Worm (Caenorhabditis elegans) whole organism, L3 larva: Measurements from ENCODE around the gene gphr-2.

Source experiments
- R02D3.7 ChIP-seq: fragments of 150-350 bp; optimal IDR thresholded peaks from 2 replicates; lab custom pipeline; 2014; ENCODE audit warnings: missing biosample characterization, missing genetic modification characterization
- ZK546.5 ChIP-seq: sonication (generic microtip); optimal IDR thresholded peaks from 2 replicates; lab custom pipeline; 2017; ENCODE audit warnings: missing biosample characterization, missing genetic modification characterization
- aly-2 ChIP-seq: fragments of 150-350 bp; optimal IDR thresholded peaks from 2 replicates; lab custom pipeline; 2014; ENCODE audit warnings: missing biosample characterization, missing genetic modification characterization
- ama-1 ChIP-seq: fragments of 150-350 bp; optimal IDR thresholded peaks from 2 replicates; lab custom pipeline; 2018
- ceh-16 ChIP-seq: sonication (generic microtip); optimal IDR thresholded peaks from 2 replicates; lab custom pipeline; 2017; ENCODE audit warnings: missing biosample characterization, missing genetic modification characterization
- ceh-82 ChIP-seq: fragments of 150-350 bp; optimal IDR thresholded peaks from 2 replicates; lab custom pipeline; 2014; ENCODE audit warnings: missing biosample characterization, missing genetic modification characterization
- egl-5 ChIP-seq: fragments of 150-350 bp; optimal IDR thresholded peaks from 2 replicates; lab custom pipeline; 2017; ENCODE audit warnings: missing biosample characterization, missing genetic modification reagents, missing genetic modification characterization, inconsistent platforms
- elt-1 ChIP-seq: fragments of 150-350 bp; optimal IDR thresholded peaks from 2 replicates; lab custom pipeline; 2014; ENCODE audit warnings: missing biosample characterization, missing genetic modification characterization
- elt-2 ChIP-seq: sonication (generic microtip); optimal IDR thresholded peaks from 2 replicates; lab custom pipeline; 2016; ENCODE audit warnings: missing genetic modification reagents, mild to moderate bottlenecking, missing genetic modification characterization, missing compliant biosample characterization
- elt-3 ChIP-seq, 3 experiments: fragments of 150-350 bp in 1 of 3; sonication (generic microtip) in 2 of 3; optimal IDR thresholded peaks; 2 replicates in 2 of 3; 4 replicates in 1 of 3; lab custom pipeline; 2014 to 2017; ENCODE audit warnings: missing biosample characterization in 3 of 3, missing genetic modification characterization in 3 of 3
- eor-1 ChIP-seq, 2 experiments: fragments of 150-350 bp; optimal IDR thresholded peaks; 2 replicates each; lab custom pipeline; 2014 to 2018; ENCODE audit warnings: missing biosample characterization in 2 of 2, missing genetic modification characterization in 2 of 2
- fkh-2 ChIP-seq: fragments of 150-350 bp; optimal IDR thresholded peaks from 2 replicates; lab custom pipeline; 2014; ENCODE audit warnings: missing biosample characterization, missing genetic modification reagents, missing genetic modification characterization
- hmg-11 ChIP-seq: sonication (generic microtip); optimal IDR thresholded peaks from 2 replicates; lab custom pipeline; 2016; ENCODE audit warnings: missing genetic modification characterization, missing compliant biosample characterization
- lin-39 ChIP-seq: fragments of 150-350 bp; optimal IDR thresholded peaks from 2 replicates; lab custom pipeline; 2018; ENCODE audit warnings: missing biosample characterization, missing genetic modification reagents, missing genetic modification characterization
- lsy-12 ChIP-seq: sonication (generic microtip); optimal IDR thresholded peaks from 2 replicates; lab custom pipeline; 2016; ENCODE audit warnings: mild to moderate bottlenecking, missing genetic modification characterization, missing compliant biosample characterization
- mdl-1 ChIP-seq: fragments of 150-350 bp; optimal IDR thresholded peaks from 2 replicates; lab custom pipeline; 2014; ENCODE audit warnings: missing biosample characterization, missing genetic modification characterization
- mml-1 ChIP-seq: fragments of 150-350 bp; sonication (generic microtip); optimal IDR thresholded peaks from 3 replicates; lab custom pipeline; 2014; ENCODE audit warnings: missing biosample characterization, missing genetic modification characterization
- nfya-1 ChIP-seq: sonication (generic microtip); optimal IDR thresholded peaks from 2 replicates; lab custom pipeline; 2017; ENCODE audit warnings: missing genetic modification characterization, mild to moderate bottlenecking, missing compliant biosample characterization, antibody characterized with exemption, moderate library complexity; ENCODE audit not compliant: insufficient read depth
- nhr-11 ChIP-seq: fragments of 150-350 bp; optimal IDR thresholded peaks from 2 replicates; lab custom pipeline; 2014; ENCODE audit warnings: missing biosample characterization, missing genetic modification characterization
- nhr-12 ChIP-seq: fragments of 150-350 bp; optimal IDR thresholded peaks from 2 replicates; lab custom pipeline; 2014; ENCODE audit warnings: missing biosample characterization, missing genetic modification characterization
- nhr-23 ChIP-seq: fragments of 150-350 bp; optimal IDR thresholded peaks from 2 replicates; lab custom pipeline; 2014; ENCODE audit warnings: missing biosample characterization, missing genetic modification reagents, missing genetic modification characterization
- nhr-237 ChIP-seq: fragments of 150-350 bp; optimal IDR thresholded peaks from 2 replicates; lab custom pipeline; 2014; ENCODE audit warnings: missing biosample characterization, missing genetic modification characterization
- nhr-25 ChIP-seq: sonication (generic microtip); optimal IDR thresholded peaks from 2 replicates; lab custom pipeline; 2017; ENCODE audit warnings: missing biosample characterization, missing genetic modification characterization
- nhr-67 ChIP-seq: fragments of 150-350 bp; optimal IDR thresholded peaks from 2 replicates; lab custom pipeline; 2014; ENCODE audit warnings: missing biosample characterization, missing genetic modification characterization
- nhr-77 ChIP-seq: fragments of 150-350 bp; optimal IDR thresholded peaks from 2 replicates; lab custom pipeline; 2014; ENCODE audit warnings: missing biosample characterization, missing genetic modification characterization
- pqm-1 ChIP-seq: fragments of 150-350 bp; optimal IDR thresholded peaks from 2 replicates; lab custom pipeline; 2017; ENCODE audit warnings: missing biosample characterization, missing genetic modification characterization, inconsistent platforms
- sea-2 ChIP-seq: fragments of 150-350 bp; sonication (generic microtip); optimal IDR thresholded peaks from 4 replicates; lab custom pipeline; 2014; ENCODE audit warnings: missing biosample characterization, missing genetic modification reagents, missing genetic modification characterization
- snpc-4 ChIP-seq: fragments of 150-350 bp; optimal IDR thresholded peaks from 2 replicates; lab custom pipeline; 2014; ENCODE audit warnings: missing biosample characterization, missing genetic modification characterization
- tbx-2 ChIP-seq: sonication (generic microtip); optimal IDR thresholded peaks from 2 replicates; lab custom pipeline; 2016; ENCODE audit warnings: mild to moderate bottlenecking, missing genetic modification characterization, missing compliant biosample characterization
- unc-39 ChIP-seq: sonication (generic microtip); optimal IDR thresholded peaks from 4 replicates; lab custom pipeline; 2017; ENCODE audit warnings: missing biosample characterization, missing genetic modification characterization
- zag-1 ChIP-seq: fragments of 150-350 bp; optimal IDR thresholded peaks from 2 replicates; lab custom pipeline; 2014; ENCODE audit warnings: missing biosample characterization, missing genetic modification characterization
- ztf-11 ChIP-seq: fragments of 150-350 bp; optimal IDR thresholded peaks from 2 replicates; lab custom pipeline; 2014; ENCODE audit warnings: missing biosample characterization, missing genetic modification characterization
- ztf-4 ChIP-seq: fragments of 150-350 bp; optimal IDR thresholded peaks from 2 replicates; lab custom pipeline; 2014; ENCODE audit warnings: missing biosample characterization, missing genetic modification characterization

Gene gphr-2

DNA sequence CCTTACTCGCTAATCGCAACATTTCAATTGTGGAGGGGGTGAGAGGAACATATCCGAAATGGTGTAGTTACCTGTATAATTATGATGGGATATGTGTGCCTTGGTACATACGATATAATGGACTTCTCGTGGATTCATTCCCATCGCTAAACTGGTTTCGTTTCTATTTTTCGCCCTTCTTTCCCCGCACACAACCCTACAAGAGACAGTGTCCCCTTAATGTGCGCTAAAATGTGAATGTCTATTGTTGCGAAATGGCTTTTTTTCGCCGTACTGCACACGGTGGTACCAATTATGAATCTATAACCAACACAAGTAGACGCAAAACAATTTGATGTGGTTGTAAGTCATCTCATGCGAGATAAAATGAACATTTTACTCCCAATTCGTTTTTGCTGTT is 21.8 kb upstream of the gphr-2 start:
- TF ChIP-seq ama-1 (no peak), egl-5 (tag; lab: Kevin White, UChicago) (peak; percentile 1), ztf-11 (tag; lab: Kevin White, UChicago) (no peak), nhr-23 (tag; lab: Kevin White, UChicago) (no peak), lin-39 (no peak)

ce11 chrX:14327398-14327797 is 19.8 kb upstream of the gphr-2 start, which contains the start of gene C11H1.7:
C11H1.7 (plus strand) TSS chrX:14327409.
- no peak for TF ChIP-seq sea-2 (GFP tag; lab: Kevin White, UChicago)
- no peak for TF ChIP-seq zag-1 (tag; lab: Kevin White, UChicago)
- TF ChIP-seq elt-2 (tag; lab: Kevin White, UChicago): no peak
- TF ChIP-seq nhr-12: no peak
- no peak for TF ChIP-seq lsy-12 (tag; lab: Kevin White, UChicago)
- no peak for TF ChIP-seq lin-39
- TF ChIP-seq nhr-67: no peak
- TF ChIP-seq elt-3 (tag; optimal IDR thresholded peaks at IDR 0.05; lab: Kevin White, UChicago): no peak
- TF ChIP-seq nfya-1 (tag; lab: Kevin White, UChicago): no peak
- no peak for TF ChIP-seq ztf-11 (tag; lab: Kevin White, UChicago)
- TF ChIP-seq nhr-77: no peak
- no peak for TF ChIP-seq eor-1 (tag; optimal IDR thresholded peaks at IDR 0.05; lab: Kevin White, UChicago)
- no peak for TF ChIP-seq ZK546.5 (tag; lab: Kevin White, UChicago)
- TF ChIP-seq fkh-2 (tag; lab: Kevin White, UChicago): no peak
- no peak for TF ChIP-seq unc-39 (tag; lab: Kevin White, UChicago)
- no peak for TF ChIP-seq nhr-25 (tag; lab: Kevin White, UChicago)
- TF ChIP-seq R02D3.7 (tag; lab: Kevin White, UChicago): no peak
- TF ChIP-seq nhr-237: no peak

- no peak for TF ChIP-seq ZK546.5 (tag; lab: Kevin White, UChicago)
- TF ChIP-seq nhr-12: no peak
- no peak for TF ChIP-seq aly-2
- TF ChIP-seq ztf-4: no peak
Observed at ce11 chrX:14326578-14326977, 19.0 kb upstream of the gphr-2 start.

DNA sequence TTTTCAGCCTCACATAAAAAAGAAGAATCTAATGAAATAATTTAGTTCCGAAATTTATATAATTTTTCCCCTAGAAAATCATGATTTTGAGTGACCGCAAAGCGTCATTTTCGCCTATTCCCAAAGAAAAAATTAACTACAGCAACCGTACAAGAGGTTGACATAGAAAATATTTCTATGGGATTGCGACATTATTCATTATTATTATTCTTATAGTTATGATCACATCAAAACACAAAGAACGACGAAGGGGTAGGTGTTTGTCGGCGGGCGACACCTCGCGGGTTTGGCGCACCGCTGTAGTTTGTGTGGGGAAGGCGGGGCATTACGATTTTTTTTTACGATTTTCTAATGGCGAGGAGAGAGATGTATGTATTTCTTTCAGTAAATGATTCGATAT is 16.7 kb upstream of the gphr-2 start:
- no peak for TF ChIP-seq ceh-82 (tag; lab: Kevin White, UChicago)
- TF ChIP-seq snpc-4 (tag; lab: Kevin White, UChicago): peak; percentile 88
- TF ChIP-seq lsy-12 (tag; lab: Kevin White, UChicago): no peak

DNA sequence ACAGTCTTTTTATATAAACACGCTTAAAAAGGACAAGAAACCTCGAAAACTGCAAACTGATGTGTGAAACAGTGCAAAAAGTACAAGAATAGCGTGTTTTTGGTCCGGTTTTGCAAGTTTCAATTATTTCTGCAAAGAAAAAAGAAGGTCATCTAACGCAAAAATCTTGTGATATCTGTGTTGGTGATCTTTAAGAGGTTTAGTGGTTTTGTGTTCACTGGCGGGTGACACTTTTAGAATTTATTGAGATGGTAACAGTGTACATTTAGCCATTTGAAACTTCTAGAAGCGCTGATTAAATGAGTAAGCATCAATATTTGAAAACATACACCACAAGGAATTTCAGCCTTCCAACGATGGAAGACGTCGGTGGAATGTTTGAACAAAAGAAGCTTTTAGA is 15.2 kb upstream of the gphr-2 start:
- TF ChIP-seq pqm-1 (tag; lab: Kevin White, UChicago) (no peak), elt-1 (tag; lab: Kevin White, UChicago) (peak; percentile 43), nhr-77 (no peak), nhr-25 (tag; lab: Kevin White, UChicago) (peak; percentile 56)

ce11 chrX:14320298-14320697 is 12.7 kb upstream of the gphr-2 start, which contains the start of gene C11H1.9:
C11H1.9 (minus strand) TSS chrX:14320398.
- TF ChIP-seq nfya-1 (tag; lab: Kevin White, UChicago): no peak
- no peak for TF ChIP-seq hmg-11 (tag; lab: Kevin White, UChicago)
- TF ChIP-seq mdl-1 (tag; lab: Kevin White, UChicago): no peak
- no peak for TF ChIP-seq nhr-25 (tag; lab: Kevin White, UChicago)
- no peak for TF ChIP-seq ama-1
- TF ChIP-seq ztf-11 (tag; lab: Kevin White, UChicago): no peak
- no peak for TF ChIP-seq tbx-2 (tag; lab: Kevin White, UChicago)
- no peak for TF ChIP-seq ceh-16 (tag; lab: Kevin White, UChicago)
- no peak for TF ChIP-seq nhr-11 (tag; lab: Kevin White, UChicago)
- no peak for TF ChIP-seq R02D3.7 (tag; lab: Kevin White, UChicago)
- TF ChIP-seq mml-1 (tag; lab: Kevin White, UChicago): no peak
